Fruit fly (Drosophila melanogaster) whole organism, prepupa: Measurements from ENCODE around the gene CG32026.

Source experiments
- Blimp-1 ChIP-seq: fragments of 200-800 bp; sonication (Bioruptor generic); optimal IDR thresholded peaks from 3 replicates; lab custom pipeline; 2017; ENCODE audit warnings: missing biosample characterization, missing genetic modification characterization, mild to moderate bottlenecking, moderate library complexity, missing genetic modification reagents
- CG10631 ChIP-seq: fragments of 200-800 bp; sonication (Bioruptor generic); optimal IDR thresholded peaks from 2 replicates; lab custom pipeline; 2016; ENCODE audit warnings: missing biosample characterization, missing genetic modification characterization
- CG10669 ChIP-seq: fragments of 200-800 bp; sonication (Bioruptor generic); optimal IDR thresholded peaks from 3 replicates; lab custom pipeline; 2018; ENCODE audit warnings: missing biosample characterization, mild to moderate bottlenecking, missing genetic modification characterization, moderate library complexity
- CG11294 ChIP-seq: fragments of 200-800 bp; sonication (Bioruptor generic); IDR thresholded peaks from 2 replicates; pipeline ENCODE4 v1.3.6; 2022; ENCODE audit warnings: missing biosample characterization, missing genetic modification characterization
- CG11762 ChIP-seq: fragments of 200-800 bp; sonication (Bioruptor generic); optimal IDR thresholded peaks from 3 replicates; lab custom pipeline; 2016; ENCODE audit warnings: missing biosample characterization, missing genetic modification characterization; ENCODE audit not compliant: insufficient read depth
- CG1621 ChIP-seq: fragments of 200-800 bp; sonication (Bioruptor generic); optimal IDR thresholded peaks from 3 replicates; lab custom pipeline; 2018; ENCODE audit warnings: missing biosample characterization, mild to moderate bottlenecking, missing genetic modification characterization
- CG16779 ChIP-seq: fragments of 200-800 bp; sonication (Bioruptor generic); optimal IDR thresholded peaks from 3 replicates; lab custom pipeline; 2017; ENCODE audit warnings: missing biosample characterization, mild to moderate bottlenecking, missing genetic modification characterization
- CG3032 ChIP-seq: fragments of 200-800 bp; optimal IDR thresholded peaks from 2 replicates; lab custom pipeline; 2019; ENCODE audit warnings: missing biosample characterization, mild to moderate bottlenecking, missing genetic modification characterization, moderate library complexity
- CG31627 ChIP-seq: fragments of 200-800 bp; sonication (Bioruptor generic); optimal IDR thresholded peaks from 3 replicates; lab custom pipeline; 2016; ENCODE audit warnings: missing biosample characterization, missing genetic modification characterization
- CG3919 ChIP-seq: fragments of 200-800 bp; sonication (Bioruptor generic); optimal IDR thresholded peaks from 3 replicates; lab custom pipeline; 2016; ENCODE audit warnings: missing biosample characterization, missing genetic modification characterization
- CG6276 ChIP-seq: fragments of 200-800 bp; sonication (Bioruptor generic); optimal IDR thresholded peaks from 2 replicates; lab custom pipeline; 2017; ENCODE audit warnings: missing biosample characterization, mild to moderate bottlenecking, missing genetic modification characterization
- CG6792 ChIP-seq: fragments of 200-800 bp; sonication (Bioruptor generic); optimal IDR thresholded peaks from 3 replicates; lab custom pipeline; 2016; ENCODE audit warnings: missing biosample characterization, missing genetic modification characterization
- CG6808 ChIP-seq: fragments of 200-800 bp; sonication (Bioruptor generic); optimal IDR thresholded peaks from 3 replicates; lab custom pipeline; 2017; ENCODE audit warnings: missing biosample characterization, missing genetic modification characterization, mild to moderate bottlenecking, moderate library complexity, missing genetic modification reagents
- CG7368 ChIP-seq: fragments of 200-800 bp; sonication (Bioruptor generic); optimal IDR thresholded peaks from 3 replicates; lab custom pipeline; 2016; ENCODE audit warnings: missing biosample characterization, missing genetic modification characterization
- CG8119 ChIP-seq: fragments of 200-800 bp; sonication (Bioruptor generic); IDR thresholded peaks from 3 replicates; pipeline ENCODE4 v1.3.6; 2022; ENCODE audit warnings: missing biosample characterization, missing genetic modification characterization
- CG8319 ChIP-seq: fragments of 200-800 bp; sonication (Bioruptor generic); optimal IDR thresholded peaks from 3 replicates; lab custom pipeline; 2016; ENCODE audit warnings: missing biosample characterization, missing genetic modification characterization
- CG8632 ChIP-seq: fragments of 200-800 bp; sonication (Bioruptor generic); optimal IDR thresholded peaks from 3 replicates; lab custom pipeline; 2016; ENCODE audit warnings: missing biosample characterization, missing genetic modification characterization
- Eip75B ChIP-seq: fragments of 200-800 bp; sonication (Bioruptor generic); optimal IDR thresholded peaks from 3 replicates; lab custom pipeline; 2016; ENCODE audit warnings: missing biosample characterization, missing genetic modification characterization
- Eip78C ChIP-seq: fragments of 200-800 bp; sonication (Bioruptor generic); peaks from one replicate; lab custom pipeline; 2016; ENCODE audit warnings: missing biosample characterization, missing genetic modification characterization
- Eip93F ChIP-seq: fragments of 200-800 bp; sonication (Bioruptor generic); optimal IDR thresholded peaks from 2 replicates; lab custom pipeline; 2016; ENCODE audit warnings: missing biosample characterization, mild to moderate bottlenecking, missing genetic modification characterization
- Ets21C ChIP-seq: fragments of 200-800 bp; sonication (Bioruptor generic); optimal IDR thresholded peaks from 3 replicates; lab custom pipeline; 2016; ENCODE audit warnings: missing biosample characterization, missing genetic modification characterization
- Ets96B ChIP-seq: fragments of 200-800 bp; optimal IDR thresholded peaks from 2 replicates; lab custom pipeline; 2019; ENCODE audit warnings: missing biosample characterization, mild to moderate bottlenecking, missing genetic modification characterization, moderate library complexity
- Hr38 ChIP-seq: sonication (Bioruptor generic); optimal IDR thresholded peaks from 2 replicates; lab custom pipeline; 2016; ENCODE audit warnings: missing biosample characterization, missing genetic modification characterization
- Lpt ChIP-seq: fragments of 200-800 bp; sonication (Bioruptor generic); optimal IDR thresholded peaks from 3 replicates; lab custom pipeline; 2016; ENCODE audit warnings: missing biosample characterization, missing genetic modification characterization
- Met ChIP-seq: fragments of 200-800 bp; sonication (Bioruptor generic); optimal IDR thresholded peaks from 3 replicates; lab custom pipeline; 2016; ENCODE audit warnings: missing biosample characterization, missing genetic modification characterization
- OdsH ChIP-seq: fragments of 200-800 bp; sonication (Bioruptor generic); optimal IDR thresholded peaks from 3 replicates; lab custom pipeline; 2016; ENCODE audit warnings: missing biosample characterization, missing genetic modification characterization
- Smox ChIP-seq: fragments of 200-800 bp; sonication (Bioruptor generic); optimal IDR thresholded peaks from 3 replicates; lab custom pipeline; 2016; ENCODE audit warnings: missing biosample characterization, missing genetic modification characterization
- Sox102F ChIP-seq: fragments of 200-800 bp; sonication (Bioruptor generic); optimal IDR thresholded peaks from 2 replicates; lab custom pipeline; 2016; ENCODE audit warnings: missing biosample characterization, mild to moderate bottlenecking, missing genetic modification characterization
- Sox14 ChIP-seq: fragments of 200-800 bp; sonication (Bioruptor generic); optimal IDR thresholded peaks from 3 replicates; lab custom pipeline; 2016; ENCODE audit warnings: missing biosample characterization, missing genetic modification characterization
- Sox15 ChIP-seq: fragments of 200-800 bp; sonication (Bioruptor generic); optimal IDR thresholded peaks from 3 replicates; lab custom pipeline; 2016; ENCODE audit warnings: missing biosample characterization, missing genetic modification characterization
- achi ChIP-seq: fragments of 200-800 bp; sonication (Bioruptor generic); optimal IDR thresholded peaks from 3 replicates; lab custom pipeline; 2016; ENCODE audit warnings: missing biosample characterization, missing genetic modification characterization
- dsx ChIP-seq: fragments of 200-800 bp; optimal IDR thresholded peaks from 3 replicates; lab custom pipeline; 2019; ENCODE audit warnings: missing biosample characterization, mild to moderate bottlenecking, missing genetic modification characterization, moderate library complexity; ENCODE audit not compliant: poor library complexity, severe bottlenecking
- eg ChIP-seq: fragments of 200-800 bp; sonication (Bioruptor generic); IDR thresholded peaks from 3 replicates; pipeline ENCODE4 v1.3.6; 2022; ENCODE audit warnings: missing biosample characterization, missing genetic modification characterization
- fd59A ChIP-seq: fragments of 200-800 bp; sonication (Bioruptor generic); optimal IDR thresholded peaks from 2 replicates; lab custom pipeline; 2017; ENCODE audit warnings: missing biosample characterization, mild to moderate bottlenecking, missing genetic modification characterization, missing genetic modification reagents
- fd85E ChIP-seq: fragments of 200-800 bp; sonication (Bioruptor generic); optimal IDR thresholded peaks from 3 replicates; lab custom pipeline; 2016; ENCODE audit warnings: missing biosample characterization, missing genetic modification characterization
- fkh ChIP-seq: fragments of 200-800 bp; sonication (Bioruptor generic); optimal IDR thresholded peaks from 3 replicates; lab custom pipeline; 2017; ENCODE audit warnings: missing biosample characterization, mild to moderate bottlenecking, missing genetic modification characterization, moderate library complexity
- net ChIP-seq: fragments of 200-800 bp; sonication (Bioruptor generic); optimal IDR thresholded peaks from 3 replicates; lab custom pipeline; 2016; ENCODE audit warnings: missing biosample characterization, missing genetic modification characterization
- pdm3 ChIP-seq: fragments of 200-800 bp; sonication (Bioruptor generic); optimal IDR thresholded peaks from 3 replicates; lab custom pipeline; 2016; ENCODE audit warnings: missing biosample characterization, missing genetic modification characterization
- salr ChIP-seq, 2 experiments: fragments of 200-800 bp; sonication (Bioruptor generic); optimal IDR thresholded peaks; 3 replicates each; lab custom pipeline; 2016 to 2018; ENCODE audit warnings: missing biosample characterization in 2 of 2, missing genetic modification characterization in 2 of 2, mild to moderate bottlenecking in 1 of 2
- spab ChIP-seq: fragments of 200-800 bp; sonication (Bioruptor generic); optimal IDR thresholded peaks from 2 replicates; lab custom pipeline; 2017; ENCODE audit warnings: missing biosample characterization, mild to moderate bottlenecking, missing genetic modification characterization, missing genetic modification reagents
- ss ChIP-seq, 2 experiments: fragments of 200-800 bp; sonication (Bioruptor generic); optimal IDR thresholded peaks; 2 replicates in 1 of 2; 3 replicates in 1 of 2; lab custom pipeline; 2017 to 2018; ENCODE audit warnings: mild to moderate bottlenecking in 2 of 2, missing biosample characterization in 2 of 2, missing genetic modification characterization in 2 of 2, moderate library complexity in 1 of 2
- svp ChIP-seq: fragments of 200-800 bp; sonication (Bioruptor generic); peaks from one replicate; lab custom pipeline; 2016; ENCODE audit warnings: missing biosample characterization, missing genetic modification characterization
- vri ChIP-seq: fragments of 200-800 bp; sonication (Bioruptor generic); optimal IDR thresholded peaks from 3 replicates; lab custom pipeline; 2016; ENCODE audit warnings: missing biosample characterization, mild to moderate bottlenecking, missing genetic modification characterization

Gene CG32026

DNA sequence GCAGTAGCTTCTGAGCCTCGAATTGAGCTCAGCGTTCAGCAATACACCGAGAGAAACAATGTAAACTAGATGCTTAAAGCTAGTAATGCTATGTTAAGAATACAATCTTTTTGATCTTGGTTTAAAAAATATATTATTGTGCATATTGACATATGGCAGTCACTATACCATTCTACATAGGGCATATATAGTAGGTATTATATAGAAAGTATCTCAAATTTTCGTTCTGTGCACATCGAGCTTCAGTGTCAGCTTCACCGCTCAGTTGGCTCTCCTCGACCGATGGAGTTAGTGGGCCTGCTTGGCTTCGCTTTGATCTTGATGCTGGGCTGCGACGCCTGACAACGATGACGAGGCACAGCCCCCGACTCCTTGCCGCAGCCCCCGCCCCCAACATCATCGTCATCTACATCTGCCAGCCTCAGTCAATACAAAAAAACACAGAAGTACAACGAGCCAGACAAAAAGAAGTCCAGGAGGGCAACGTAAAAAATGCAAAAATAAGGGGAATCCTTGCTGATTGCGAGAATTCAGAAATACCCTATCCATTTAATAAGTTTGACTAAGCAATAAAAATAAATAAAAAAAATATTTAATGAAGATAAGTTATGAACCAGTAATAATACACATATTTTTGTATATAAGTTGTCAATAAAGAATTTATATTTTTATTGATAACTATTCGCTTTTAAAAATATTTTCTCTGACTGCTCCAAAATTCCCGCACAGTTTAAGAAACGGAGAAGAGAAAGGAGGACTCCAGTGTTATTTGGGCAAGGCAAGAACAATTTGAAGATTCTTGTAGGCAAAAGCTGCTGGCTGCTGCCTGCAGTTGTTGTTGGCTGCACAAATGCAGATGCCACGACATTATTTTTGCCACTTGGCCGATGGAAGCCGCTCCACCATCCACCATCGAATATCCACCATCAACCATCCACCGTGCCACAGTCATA, 14.3 kb upstream of the CG32026 start (continued):
- TF ChIP-seq CG3032 (tag; lab: Kevin White, UChicago) (peak; percentile 95), achi (GFP tag; lab: Kevin White, UChicago) (peak; percentile 88), spab (peak; percentile 94), CG6792 (GFP tag; lab: Kevin White, UChicago) (peak; percentile 92), Eip78C (GFP tag; lab: Kevin White, UChicago) (peak; percentile 98), CG6276 (GFP tag; lab: Kevin White, UChicago) (peak; percentile 76), fd85E (GFP tag; lab: Kevin White, UChicago) (peak; percentile 40), Sox102F (GFP tag; lab: Kevin White, UChicago) (peak; percentile 82), CG31627 (GFP tag; lab: Kevin White, UChicago) (peak; percentile 84), Hr38 (no peak), CG8319 (GFP tag; lab: Kevin White, UChicago) (peak; percentile 91)

DNA sequence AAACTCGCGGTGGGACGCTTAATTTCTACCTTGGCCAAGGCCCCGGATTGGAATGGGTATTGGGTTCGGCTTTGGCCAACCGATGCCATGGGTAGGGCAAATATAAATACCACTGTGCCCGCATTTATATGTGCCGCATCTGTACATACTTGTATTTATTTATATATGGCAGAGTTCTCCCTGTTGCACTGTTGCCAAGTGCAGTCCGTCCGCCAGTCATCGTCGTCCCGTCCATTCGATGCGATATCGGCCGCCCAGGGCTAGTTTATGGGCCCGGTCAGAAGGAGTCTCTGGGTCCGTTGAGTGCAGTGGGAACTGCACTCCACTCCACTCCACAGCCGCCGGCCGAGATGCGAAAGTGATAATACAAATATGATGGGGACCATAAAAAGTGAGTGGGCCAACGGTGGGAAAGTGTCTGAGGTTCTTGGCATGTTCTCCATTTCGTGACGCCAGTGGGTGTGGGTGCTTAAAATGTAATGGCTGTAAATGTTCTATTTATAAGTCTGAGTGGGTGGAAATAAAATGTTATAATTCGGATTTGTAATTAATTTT, 13.3 kb upstream of the CG32026 start:
- TF ChIP-seq Blimp-1 (GFP tag; lab: Kevin White, UChicago) (peak; percentile 91), CG31627 (GFP tag; lab: Kevin White, UChicago) (no peak), dsx (GFP tag; lab: Kevin White, UChicago) (peak; percentile 7), ss (GFP tag; optimal IDR thresholded peaks at IDR 0.05; lab: Kevin White, UChicago) (no peak), OdsH (no peak), net (GFP tag; lab: Kevin White, UChicago) (no peak), eg (GFP tag; lab: Robert Waterston, UW) (0 out of 3 replicates have a peak, but pooled peaks have one; percentile 15), CG10669 (no peak), CG6808 (GFP tag; lab: Kevin White, UChicago) (peak; percentile 45), CG3919 (GFP tag; lab: Kevin White, UChicago) (no peak), Lpt (GFP tag; lab: Kevin White, UChicago) (no peak), CG1621 (peak; percentile 6)

DNA sequence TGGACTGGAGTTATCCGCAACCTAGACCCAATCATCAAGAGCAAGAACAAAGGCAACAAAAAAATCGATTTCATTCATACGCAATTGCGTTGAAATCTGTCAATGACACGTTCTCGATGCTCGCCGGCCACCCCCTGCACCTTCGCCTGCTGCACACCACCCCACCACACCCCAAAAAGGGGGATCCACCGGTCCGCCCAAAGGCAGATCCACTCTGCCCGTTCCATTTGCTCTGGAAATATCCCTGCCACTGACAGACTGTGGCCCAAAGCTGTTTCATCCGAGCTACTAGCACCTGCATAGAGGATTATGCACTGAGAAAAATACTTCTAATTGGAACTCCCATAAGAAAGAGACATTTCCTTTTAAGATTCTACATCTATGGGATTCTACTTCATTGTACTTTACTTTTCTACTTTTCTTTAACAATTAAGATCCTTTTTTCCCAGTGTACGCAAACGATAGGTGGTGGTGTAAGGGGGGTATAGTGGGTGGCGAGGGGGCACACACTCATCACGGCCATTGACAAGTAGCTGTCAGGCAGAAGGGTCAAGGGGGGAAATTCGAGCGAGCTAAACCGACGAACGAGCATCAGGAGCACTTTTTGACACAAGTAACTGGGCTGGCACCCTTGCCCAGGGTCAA, 12.4 kb upstream of the CG32026 start:
- TF ChIP-seq Lpt (GFP tag; lab: Kevin White, UChicago) (peak; percentile 11), Ets21C (GFP tag; lab: Kevin White, UChicago) (no peak), CG3032 (tag; lab: Kevin White, UChicago) (peak; percentile 84), achi (GFP tag; lab: Kevin White, UChicago) (peak; percentile 75), CG8119 (peak; percentile 60; the same call in 2 of the 3 replicates), Eip93F (GFP tag; lab: Kevin White, UChicago) (no peak), fkh (GFP tag; lab: Kevin White, UChicago) (no peak), svp (peak; percentile 78), CG11762 (no peak), CG11294 (GFP tag; lab: Robert Waterston, UW) (no peak), Hr38 (no peak), CG7368 (GFP tag; lab: Kevin White, UChicago) (peak; percentile 38), salr (GFP tag; optimal IDR thresholded peaks at IDR 0.05; lab: Kevin White, UChicago) (peak; percentile 67 to 83), Smox (GFP tag; lab: Kevin White, UChicago) (peak; percentile 47), CG6808 (GFP tag; lab: Kevin White, UChicago) (peak; percentile 78), CG16779 (no peak), Eip75B (GFP tag; lab: Kevin White, UChicago) (peak; percentile 51), Ets96B (tag; lab: Kevin White, UChicago) (peak; percentile 78), CG31627 (GFP tag; lab: Kevin White, UChicago) (peak; percentile 71), Sox14 (GFP tag; lab: Kevin White, UChicago) (peak; percentile 76), pdm3 (GFP tag; lab: Kevin White, UChicago) (peak; percentile 67), CG8632 (peak; percentile 79), Met (GFP tag; lab: Kevin White, UChicago) (peak; percentile 55), vri (GFP tag; lab: Kevin White, UChicago) (no peak), net (GFP tag; lab: Kevin White, UChicago) (peak; percentile 75), fd85E (GFP tag; lab: Kevin White, UChicago) (no peak), fd59A (GFP tag; lab: Kevin White, UChicago) (peak; percentile 84), Sox15 (GFP tag; lab: Kevin White, UChicago) (peak; percentile 68), CG10631 (GFP tag; lab: Kevin White, UChicago) (peak; percentile 66)
